Worm (Caenorhabditis elegans): ENCODE measurements around the gene F53A3.1.

F53A3.1 gene

ce11 chrIII:1943488-1943887 is at the start of gene F53A3.1:
TSS of gene F53A3.1 (minus strand) at chrIII:1943637.
- TF ChIP-seq alr-1 (tag; optimal IDR thresholded peaks at IDR 0.05) (no peak), ztf-1 (GFP tag; conservative IDR thresholded peaks at IDR 0.05) (no peak), fos-1 (tag; optimal IDR thresholded peaks at IDR 0.05) (no peak), lin-39 (tag; optimal IDR thresholded peaks at IDR 0.05) (no peak), C34F6.9 (tag; optimal IDR thresholded peaks at IDR 0.05) (no peak), nhr-6 (tag; optimal IDR thresholded peaks at IDR 0.05) (no peak), sma-3 (GFP tag; optimal IDR thresholded peaks at IDR 0.05) (no peak), nhr-25 (tag; optimal IDR thresholded peaks at IDR 0.05) (no peak), unc-39 (tag; optimal IDR thresholded peaks at IDR 0.05) (no peak), nhr-23 (tag; optimal IDR thresholded peaks at IDR 0.05) (no peak), aly-2 (tag; optimal IDR thresholded peaks at IDR 0.05) (no peak), F13H6.1 (tag; optimal IDR thresholded peaks at IDR 0.05) (no peak)

DNA sequence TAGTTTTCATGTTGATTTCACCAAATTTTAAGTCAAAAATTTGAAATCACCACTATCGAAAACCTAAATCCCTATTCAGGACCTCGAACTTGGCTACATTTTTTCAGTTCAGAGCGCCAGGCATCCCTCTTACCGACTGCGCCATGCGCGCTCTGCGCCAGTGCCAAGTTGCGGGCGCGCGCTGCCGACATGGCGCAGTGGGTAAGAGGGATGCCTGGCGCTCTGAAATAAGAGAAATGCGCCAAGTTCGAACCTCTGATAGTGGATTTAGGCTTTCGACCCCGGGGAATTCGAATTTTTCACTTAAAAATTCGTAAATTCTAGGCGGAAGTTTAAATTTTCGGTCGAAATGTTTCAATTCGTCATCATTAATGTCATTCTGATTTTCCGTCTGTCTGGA is 46.5 kb upstream of the F53A3.1 start:
- no peak for TF ChIP-seq elt-3 (tag; optimal IDR thresholded peaks at IDR 0.05)
- no peak for TF ChIP-seq dmd-4 (tag; optimal IDR thresholded peaks at IDR 0.05)
- no peak for TF ChIP-seq sma-9 (GFP tag; optimal IDR thresholded peaks at IDR 0.05)
- TF ChIP-seq sma-9 (tag; optimal IDR thresholded peaks at IDR 0.05): no peak
- TF ChIP-seq unc-62 (GFP tag; optimal IDR thresholded peaks at IDR 0.05): no peak
- no peak for TF ChIP-seq ceh-82 (tag; optimal IDR thresholded peaks at IDR 0.05)
- no peak for TF ChIP-seq lin-13 (GFP tag; optimal IDR thresholded peaks at IDR 0.05)
- TF ChIP-seq R02D3.7 (tag; optimal IDR thresholded peaks at IDR 0.05): no peak
- TF ChIP-seq ztf-1 (GFP tag; conservative IDR thresholded peaks at IDR 0.05): no peak
- no peak for TF ChIP-seq nhr-11 (tag; optimal IDR thresholded peaks at IDR 0.05)
- TF ChIP-seq ceh-16 (tag; optimal IDR thresholded peaks at IDR 0.05): no peak
- no peak for TF ChIP-seq nhr-237 (tag; optimal IDR thresholded peaks at IDR 0.05)
- no peak for TF ChIP-seq ZK546.5 (tag; optimal IDR thresholded peaks at IDR 0.05)
- no peak for TF ChIP-seq nhr-23 (tag; optimal IDR thresholded peaks at IDR 0.05)
- no peak for TF ChIP-seq mdl-1 (tag; optimal IDR thresholded peaks at IDR 0.05)
- TF ChIP-seq elt-1 (tag; optimal IDR thresholded peaks at IDR 0.05): no peak

DNA sequence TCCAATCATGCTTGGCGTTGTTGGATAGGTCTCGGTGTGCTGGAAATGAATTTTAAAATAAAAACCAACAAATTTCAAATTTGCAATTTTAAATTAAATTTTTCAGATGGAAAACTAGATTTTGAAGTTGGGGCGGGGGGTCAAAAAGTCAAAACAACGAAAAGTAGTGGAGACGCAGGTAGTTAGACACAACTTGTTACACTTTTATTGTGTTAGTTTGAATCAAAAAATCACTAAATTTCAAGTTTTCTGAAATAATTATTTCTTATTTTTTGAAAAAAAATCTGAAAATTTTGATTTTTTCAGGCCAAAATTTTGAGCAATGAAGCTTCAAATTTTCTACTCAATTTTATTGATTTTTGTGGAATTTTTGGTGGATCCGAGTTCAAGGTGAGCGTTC is 44.3 kb upstream of the F53A3.1 start, which contains the start of gene Y39A3B.8:
TSS of gene Y39A3B.8 (plus strand) at position 301 of the 400 bp plus-strand sequence.
- TF ChIP-seq skn-1 (tag; optimal IDR thresholded peaks at IDR 0.05) (no peak), sma-9 (GFP tag; optimal IDR thresholded peaks at IDR 0.05) (no peak), sma-9 (tag; optimal IDR thresholded peaks at IDR 0.05) (no peak), elt-1 (tag; optimal IDR thresholded peaks at IDR 0.05) (no peak), ztf-11 (tag; optimal IDR thresholded peaks at IDR 0.05) (no peak), alr-1 (tag; optimal IDR thresholded peaks at IDR 0.05) (no peak), lin-39 (tag; optimal IDR thresholded peaks at IDR 0.05) (no peak), R02D3.7 (tag; optimal IDR thresholded peaks at IDR 0.05) (no peak), crh-2 (tag; optimal IDR thresholded peaks at IDR 0.05) (no peak), lsy-2 (tag; optimal IDR thresholded peaks at IDR 0.05) (no peak), nhr-237 (tag; optimal IDR thresholded peaks at IDR 0.05) (no peak)

DNA sequence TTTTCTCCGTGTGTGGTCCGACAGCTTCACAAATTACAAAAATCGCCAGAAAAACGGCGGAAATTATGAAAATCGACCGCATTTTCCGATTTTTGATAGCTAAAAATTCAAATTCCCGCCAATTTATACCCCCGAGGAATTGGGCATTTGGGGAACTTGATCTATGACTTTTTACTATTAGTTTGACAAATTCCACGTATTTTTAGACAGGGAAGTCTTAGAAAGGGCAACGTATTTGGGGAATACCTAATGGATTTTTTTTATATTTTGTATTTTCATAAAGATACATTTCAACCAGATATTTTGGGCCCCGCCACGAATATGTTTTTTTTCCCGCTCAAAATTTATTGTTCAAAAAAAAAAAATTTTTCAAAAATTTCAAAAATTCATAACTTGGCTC is 41.4 kb upstream of the F53A3.1 start, which contains the start of gene Y39A3B.7:
TSS of gene Y39A3B.7 (minus strand) at position 101 of the 400 bp plus-strand sequence.
- TF ChIP-seq ceh-82 (tag; optimal IDR thresholded peaks at IDR 0.05): no peak
- no peak for TF ChIP-seq nhr-11 (tag; optimal IDR thresholded peaks at IDR 0.05)
- no peak for TF ChIP-seq Y55F3AM.14 (GFP tag; optimal IDR thresholded peaks at IDR 0.05)
- no peak for TF ChIP-seq ZK546.5 (tag; optimal IDR thresholded peaks at IDR 0.05)
- no peak for TF ChIP-seq mab-5 (tag; optimal IDR thresholded peaks at IDR 0.05)
- TF ChIP-seq nhr-21 (tag; optimal IDR thresholded peaks at IDR 0.05): no peak
- no peak for TF ChIP-seq elt-3 (tag; optimal IDR thresholded peaks at IDR 0.05)
- TF ChIP-seq snpc-4 (tag; optimal IDR thresholded peaks at IDR 0.05): no peak
- no peak for TF ChIP-seq alr-1 (tag; optimal IDR thresholded peaks at IDR 0.05)
- TF ChIP-seq lsy-2 (tag; optimal IDR thresholded peaks at IDR 0.05): no peak
- no peak for TF ChIP-seq mdl-1 (tag; optimal IDR thresholded peaks at IDR 0.05)
- no peak for TF ChIP-seq skn-1 (tag; optimal IDR thresholded peaks at IDR 0.05)
- TF ChIP-seq nhr-10 (tag; optimal IDR thresholded peaks at IDR 0.05): no peak
- TF ChIP-seq nhr-23 (tag; optimal IDR thresholded peaks at IDR 0.05): no peak
- no peak for TF ChIP-seq peb-1 (tag; optimal IDR thresholded peaks at IDR 0.05)
